Fruit fly (Drosophila melanogaster): ENCODE results near the gene CG1792.

Gene CG1792

dm6 chr3R:31580586-31580994, 35.5 kb upstream of the CG1792 start, which contains the start of the genes pygo and rod (continued):
- no peak for TF ChIP-seq ash1 (GFP tag; optimal IDR thresholded peaks at IDR 0.05)
- TF ChIP-seq CG32767 (GFP tag; IDR thresholded peaks at IDR 0.05) = no peak
- TF ChIP-seq sd (tag; optimal IDR thresholded peaks at IDR 0.05) = peak; percentile 97
- TF ChIP-seq CG10462 (GFP tag; optimal IDR thresholded peaks at IDR 0.05) = no peak
- no peak for TF ChIP-seq Pdp1 (GFP tag; optimal IDR thresholded peaks at IDR 0.05)
- TF ChIP-seq CG6854 (GFP tag; optimal IDR thresholded peaks at IDR 0.05) = no peak
- peak; percentile 37 for TF ChIP-seq CG13624 (GFP tag; optimal IDR thresholded peaks at IDR 0.05)
- TF ChIP-seq CG17186 (GFP tag; optimal IDR thresholded peaks at IDR 0.05) = peak; percentile 30
- TF ChIP-seq CG11695 (GFP tag; IDR thresholded peaks at IDR 0.05) = no peak
- no peak for TF ChIP-seq ara (GFP tag; IDR thresholded peaks at IDR 0.05)
- TF ChIP-seq CG12769 (tag; optimal IDR thresholded peaks at IDR 0.05) = no peak
- no peak for TF ChIP-seq Atf6 (GFP tag; IDR thresholded peaks at IDR 0.05)
- peak in 1 of 2 experiments; percentile 6 for TF ChIP-seq crp (GFP tag; optimal IDR thresholded peaks at IDR 0.05)
- TF ChIP-seq CrebB (tag; optimal IDR thresholded peaks at IDR 0.05) = no peak
- no peak for TF ChIP-seq NfI (GFP tag; optimal IDR thresholded peaks at IDR 0.05)
- TF ChIP-seq CG8290 (GFP tag; optimal IDR thresholded peaks at IDR 0.05) = no peak
- no peak for TF ChIP-seq CG8290 (tag; optimal IDR thresholded peaks at IDR 0.05)
- TF ChIP-seq trem (tag; optimal IDR thresholded peaks at IDR 0.05) = peak; percentile 72
- TF ChIP-seq psq (GFP tag; optimal IDR thresholded peaks at IDR 0.05) = no peak
- TF ChIP-seq hkb (optimal IDR thresholded peaks at IDR 0.05) = peak; percentile 66
- TF ChIP-seq hkb (GFP tag; IDR thresholded peaks at IDR 0.05) = no peak
- no peak for TF ChIP-seq CG15601 (tag; optimal IDR thresholded peaks at IDR 0.05)
- no peak for TF ChIP-seq H2.0 (GFP tag; IDR thresholded peaks at IDR 0.05)
- no peak for TF ChIP-seq B-H2 (GFP tag; optimal IDR thresholded peaks at IDR 0.05)
- no peak for TF ChIP-seq Mes4 (GFP tag; optimal IDR thresholded peaks at IDR 0.05)
- peak; percentile 66 for TF ChIP-seq HmgZ (tag; optimal IDR thresholded peaks at IDR 0.05)
- no peak for TF ChIP-seq fd102C (GFP tag; optimal IDR thresholded peaks at IDR 0.05)
- no peak for TF ChIP-seq CG12236 (GFP tag; optimal IDR thresholded peaks at IDR 0.05)
- TF ChIP-seq gcm (GFP tag; optimal IDR thresholded peaks at IDR 0.05) = no peak
- TF ChIP-seq CG11560 (tag; IDR thresholded peaks at IDR 0.05) = no peak
- TF ChIP-seq Dip3 (GFP tag; optimal IDR thresholded peaks at IDR 0.05) = no peak
- TF ChIP-seq Xrp1 (GFP tag; IDR thresholded peaks at IDR 0.05) = no peak
- no peak for TF ChIP-seq Fer1 (GFP tag; optimal IDR thresholded peaks at IDR 0.05)
- no peak for TF ChIP-seq CG17912 (GFP tag; optimal IDR thresholded peaks at IDR 0.05)
- no peak for TF ChIP-seq zf30C (GFP tag; optimal IDR thresholded peaks at IDR 0.05)
- TF ChIP-seq sr (GFP tag; IDR thresholded peaks at IDR 0.05) = no peak
- TF ChIP-seq nmo (GFP tag; optimal IDR thresholded peaks at IDR 0.05) = peak; percentile 61
- no peak for TF ChIP-seq CG2129 (GFP tag; IDR thresholded peaks at IDR 0.05; ENCODE audit: partially characterized antibody)
- no peak for TF ChIP-seq CG1832 (GFP tag; optimal IDR thresholded peaks at IDR 0.05)
- TF ChIP-seq CG16863 (GFP tag; optimal IDR thresholded peaks at IDR 0.05) = no peak
- peak; percentile 15 for TF ChIP-seq Mad (GFP tag; optimal IDR thresholded peaks at IDR 0.05)
- TF ChIP-seq Fer2 (tag; optimal IDR thresholded peaks at IDR 0.05) = no peak
- TF ChIP-seq sob (GFP tag; IDR thresholded peaks at IDR 0.05) = no peak
- no peak for TF ChIP-seq seq (GFP tag; IDR thresholded peaks at IDR 0.05)
- TF ChIP-seq pros (GFP tag; optimal IDR thresholded peaks at IDR 0.05) = no peak
- no peak for TF ChIP-seq cato (GFP tag; optimal IDR thresholded peaks at IDR 0.05; ENCODE audit: borderline replicate concordance)
- peak; percentile 67; the same call in 2 of the 3 replicates for TF ChIP-seq Opbp (GFP tag; IDR thresholded peaks at IDR 0.05; ENCODE audit: partially characterized antibody)
- TF ChIP-seq prd (optimal IDR thresholded peaks at IDR 0.05) = no peak
- 0 out of 3 replicates have a peak, but pooled peaks have one; percentile 5 for TF ChIP-seq prd (GFP tag; IDR thresholded peaks at IDR 0.05)
- TF ChIP-seq CG15011 (GFP tag; optimal IDR thresholded peaks at IDR 0.05) = no peak
- TF ChIP-seq pum (GFP tag; optimal IDR thresholded peaks at IDR 0.05) = no peak
- TF ChIP-seq CG7556 (GFP tag; optimal IDR thresholded peaks at IDR 0.05) = no peak

Measured in whole organism, embryonic.